Fruit fly (Drosophila melanogaster) whole organism, wandering third instar larva: ENCODE measurements around the gene NANS.

Experiments
- CrebA ChIP-seq: fragments of 200-800 bp; sonication (Bioruptor generic); optimal IDR thresholded peaks from 2 replicates; lab custom pipeline; 2016; ENCODE audit warnings: missing biosample characterization, mild to moderate bottlenecking, missing genetic modification characterization, borderline replicate concordance
- Dfd ChIP-seq: fragments of >200 bp; optimal IDR thresholded peaks from 2 replicates; lab custom pipeline; 2017; ENCODE audit warnings: missing biosample characterization, missing genetic modification characterization
- GATAd ChIP-seq: sonication (Bioruptor generic); optimal IDR thresholded peaks from 2 replicates; lab custom pipeline; 2016; ENCODE audit warnings: missing biosample characterization, missing genetic modification characterization
- Hr83 ChIP-seq: fragments of 200-300 bp; sonication (Bioruptor generic); optimal IDR thresholded peaks from 2 replicates; lab custom pipeline; 2016; ENCODE audit warnings: missing biosample characterization, mild to moderate bottlenecking, missing genetic modification characterization, moderate library complexity; ENCODE audit not compliant: poor library complexity, severe bottlenecking
- Jra ChIP-seq: sonication (Bioruptor generic); optimal IDR thresholded peaks from 2 replicates; lab custom pipeline; 2016; ENCODE audit warnings: missing biosample characterization, missing genetic modification characterization
- Mio ChIP-seq: sonication (Bioruptor generic); optimal IDR thresholded peaks from 2 replicates; lab custom pipeline; 2016; ENCODE audit warnings: missing biosample characterization, missing genetic modification characterization
- OdsH ChIP-seq: fragments of 200-800 bp; sonication (Bioruptor generic); optimal IDR thresholded peaks from 2 replicates; lab custom pipeline; 2016; ENCODE audit warnings: missing biosample characterization, mild to moderate bottlenecking, missing genetic modification characterization
- Sp1 ChIP-seq: fragments of 200-800 bp; sonication (Bioruptor generic); optimal IDR thresholded peaks from 3 replicates; lab custom pipeline; 2019; ENCODE audit warnings: missing biosample characterization, mild to moderate bottlenecking, missing genetic modification characterization, moderate library complexity
- br ChIP-seq: fragments of 200-800 bp; sonication (Bioruptor generic); optimal IDR thresholded peaks from 2 replicates; lab custom pipeline; 2016; ENCODE audit warnings: missing biosample characterization, missing genetic modification characterization
- dmrt93B ChIP-seq: fragments of 200-800 bp; sonication (Bioruptor generic); optimal IDR thresholded peaks from 2 replicates; lab custom pipeline; 2018; ENCODE audit warnings: missing biosample characterization, mild to moderate bottlenecking, missing genetic modification characterization
- psq ChIP-seq: fragments of 200-800 bp; sonication (Bioruptor generic); optimal IDR thresholded peaks from 3 replicates; lab custom pipeline; 2017; ENCODE audit warnings: missing biosample characterization, mild to moderate bottlenecking, missing genetic modification characterization, moderate library complexity
- sage ChIP-seq: fragments of 200-800 bp; sonication (Bioruptor generic); optimal IDR thresholded peaks from 2 replicates; lab custom pipeline; 2016; ENCODE audit warnings: missing biosample characterization, mild to moderate bottlenecking, missing genetic modification characterization
- usp ChIP-seq: fragments of >200 bp; optimal IDR thresholded peaks from 2 replicates; lab custom pipeline; 2017; ENCODE audit warnings: missing biosample characterization, missing genetic modification characterization
- woc ChIP-seq: sonication (Bioruptor generic); optimal IDR thresholded peaks from 2 replicates; lab custom pipeline; 2016; ENCODE audit warnings: missing biosample characterization, mild to moderate bottlenecking, missing genetic modification characterization

DNA sequence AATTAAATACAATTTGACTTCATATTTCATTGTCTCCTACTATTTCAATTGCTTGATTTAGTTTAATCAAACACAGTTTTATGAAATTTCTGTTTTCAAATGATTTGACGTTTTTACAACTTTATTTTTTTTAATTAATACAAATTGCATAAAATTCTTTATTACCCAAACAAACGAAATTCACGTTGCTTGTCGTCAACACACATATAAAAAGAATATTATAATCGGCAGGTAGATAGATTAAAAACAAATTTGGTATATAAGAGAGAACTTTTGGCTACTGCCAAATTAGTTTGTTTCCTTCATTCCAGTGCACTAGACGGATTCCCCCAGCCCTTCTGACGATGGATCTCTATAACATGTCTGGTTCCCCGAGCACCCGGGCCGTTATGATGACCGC is 49.5 kb upstream of the NANS start, which contains the start of gene GstD6:
- TF ChIP-seq CrebA (GFP tag; lab: Kevin White, UChicago) (no peak), psq (GFP tag; lab: Kevin White, UChicago) (no peak), OdsH (no peak), woc (no peak), GATAd (no peak), Dfd (GFP tag; lab: Kevin White, UChicago) (no peak), Sp1 (GFP tag; lab: Kevin White, UChicago) (no peak), dmrt93B (GFP tag; lab: Kevin White, UChicago) (no peak), usp (GFP tag; lab: Kevin White, UChicago) (no peak), br (GFP tag; lab: Kevin White, UChicago) (no peak), sage (GFP tag; lab: Kevin White, UChicago) (no peak), Mio (GFP tag; lab: Kevin White, UChicago) (no peak), Jra (GFP tag; lab: Kevin White, UChicago) (no peak), Hr83 (no peak)
